Worm (Caenorhabditis elegans) whole organism, L1 larva: ENCODE data around the gene eri-12.

ENCODE experiments used
- aha-1 ChIP-seq: fragments of 150-350 bp; optimal IDR thresholded peaks from 2 replicates; lab custom pipeline; 2014; ENCODE audit warnings: missing biosample characterization, missing genetic modification characterization
- ceh-90 ChIP-seq: sonication (generic microtip); optimal IDR thresholded peaks from 2 replicates; lab custom pipeline; 2016; ENCODE audit warnings: missing genetic modification characterization, missing compliant biosample characterization
- ces-1 ChIP-seq: fragments of 150-350 bp; optimal IDR thresholded peaks from 2 replicates; lab custom pipeline; 2014; ENCODE audit warnings: missing biosample characterization, missing genetic modification reagents, missing genetic modification characterization
- elt-3 ChIP-seq, 6 experiments: fragments of 150-350 bp in 1 of 6; sonication (generic microtip); optimal IDR thresholded peaks; 2 replicates each; lab custom pipeline; 2017 to 2018; ENCODE audit warnings: missing biosample characterization in 6 of 6, missing genetic modification characterization in 6 of 6, inconsistent platforms in 1 of 6
- fkh-10 ChIP-seq: sonication (generic microtip); optimal IDR thresholded peaks from 2 replicates; lab custom pipeline; 2017; ENCODE audit warnings: missing biosample characterization, missing genetic modification reagents, missing genetic modification characterization
- nhr-47 ChIP-seq: sonication (generic microtip); optimal IDR thresholded peaks from 2 replicates; lab custom pipeline; 2016; ENCODE audit warnings: mild to moderate bottlenecking, missing genetic modification characterization, moderate library complexity, missing compliant biosample characterization
- nhr-77 ChIP-seq: fragments of 150-350 bp; optimal IDR thresholded peaks from 2 replicates; lab custom pipeline; 2014; ENCODE audit warnings: missing biosample characterization, missing genetic modification characterization
- snpc-4 ChIP-seq: fragments of 150-350 bp; optimal IDR thresholded peaks from 2 replicates; lab custom pipeline; 2014; ENCODE audit warnings: missing biosample characterization, missing genetic modification characterization

- TF ChIP-seq ces-1 (no peak), snpc-4 (no peak), ceh-90 (tag; lab: Kevin White, UChicago) (no peak), aha-1 (tag; lab: Kevin White, UChicago) (no peak), nhr-47 (tag; lab: Kevin White, UChicago) (no peak), elt-3 (tag; optimal IDR thresholded peaks at IDR 0.05; lab: Kevin White, UChicago) (no peak), fkh-10 (GFP tag; lab: Kevin White, UChicago) (no peak), nhr-77 (tag; lab: Kevin White, UChicago) (no peak)
Measured at ce11 chrIV:12134991-12135390, 21.6 kb upstream of the eri-12 start.
